Fruit fly (Drosophila melanogaster) whole organism, adult: ENCODE measurements around the gene Gorab.

Source experiments
- CG12768 ChIP-seq: fragments of 200-800 bp; sonication (Bioruptor generic); optimal IDR thresholded peaks from 2 replicates; lab custom pipeline; 2017; ENCODE audit warnings: missing biosample characterization, missing genetic modification characterization, mild to moderate bottlenecking, moderate library complexity, missing genetic modification reagents
- CG1620 ChIP-seq: fragments of 200-800 bp; sonication (Bioruptor generic); optimal IDR thresholded peaks from 2 replicates; lab custom pipeline; 2016; ENCODE audit warnings: missing biosample characterization, missing genetic modification characterization
- CG5204 ChIP-seq: fragments of 200-800 bp; sonication (Bioruptor generic); optimal IDR thresholded peaks from 2 replicates; lab custom pipeline; 2016; ENCODE audit warnings: missing biosample characterization, missing genetic modification characterization
- CG7045 ChIP-seq: fragments of 200-800 bp; sonication (Bioruptor generic); optimal IDR thresholded peaks from 2 replicates; lab custom pipeline; 2017; ENCODE audit warnings: missing biosample characterization, mild to moderate bottlenecking, missing genetic modification characterization
- Hr96 ChIP-seq: fragments of 200-800 bp; sonication (Bioruptor generic); optimal IDR thresholded peaks from 2 replicates; lab custom pipeline; 2016; ENCODE audit warnings: missing biosample characterization, missing genetic modification characterization
- bab1 ChIP-seq: fragments of 200-800 bp; sonication (Bioruptor generic); optimal IDR thresholded peaks from 3 replicates; lab custom pipeline; 2019; ENCODE audit warnings: missing biosample characterization, mild to moderate bottlenecking, missing genetic modification characterization, moderate library complexity
- cic ChIP-seq: fragments of 200-800 bp; sonication (Bioruptor generic); optimal IDR thresholded peaks from 2 replicates; lab custom pipeline; 2017; ENCODE audit warnings: missing biosample characterization, mild to moderate bottlenecking, missing genetic modification characterization, moderate library complexity
- kay ChIP-seq: fragments of 200-800 bp; sonication (Bioruptor generic); peaks from one replicate; lab custom pipeline; 2016; ENCODE audit warnings: missing biosample characterization, missing genetic modification characterization, borderline replicate concordance
- tj ChIP-seq: fragments of 200-800 bp; sonication (Bioruptor generic); optimal IDR thresholded peaks from 3 replicates; lab custom pipeline; 2017; ENCODE audit warnings: missing biosample characterization, mild to moderate bottlenecking, missing genetic modification characterization, moderate library complexity

DNA sequence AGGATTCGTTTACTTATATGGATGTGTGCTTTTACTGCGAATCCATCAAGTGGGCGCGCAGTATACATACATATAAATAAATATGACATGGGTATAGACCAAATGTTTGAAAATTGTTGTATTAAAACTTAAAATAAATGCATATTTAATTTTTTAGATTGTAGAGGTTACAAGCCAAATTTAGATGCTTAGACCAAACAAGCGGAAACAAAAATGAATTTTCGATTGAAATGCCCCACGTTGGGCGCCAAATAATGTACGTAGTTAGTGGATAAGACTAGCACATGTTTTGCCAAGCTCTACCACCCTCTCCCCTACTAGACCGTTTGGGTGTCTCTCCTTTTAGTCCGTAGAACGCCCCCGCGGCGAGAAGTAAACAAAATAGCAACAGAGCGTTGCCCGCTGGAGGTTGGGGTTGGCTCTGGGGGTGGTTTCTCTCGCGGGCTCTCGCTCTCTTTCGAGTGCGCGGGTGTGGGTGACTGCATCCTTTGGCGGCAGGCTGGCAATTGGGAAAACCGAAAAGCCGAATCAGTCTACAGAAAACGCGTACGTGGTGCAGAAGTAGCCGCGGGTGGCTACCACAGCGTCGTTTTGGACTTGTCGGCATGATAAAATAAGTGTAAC lies 10.3 kb upstream of the Gorab start, which contains the start of gene CG18265:
- no peak for TF ChIP-seq kay (GFP tag; lab: Kevin White, UChicago)
- no peak for TF ChIP-seq tj (GFP tag; lab: Kevin White, UChicago)
- TF ChIP-seq bab1 (GFP tag; lab: Kevin White, UChicago) = no peak
- TF ChIP-seq CG7045 (GFP tag; lab: Kevin White, UChicago) = no peak
- no peak for TF ChIP-seq Hr96 (GFP tag; lab: Kevin White, UChicago)
- TF ChIP-seq CG5204 (GFP tag; lab: Kevin White, UChicago) = no peak
- TF ChIP-seq CG1620 (GFP tag; lab: Kevin White, UChicago) = no peak
- TF ChIP-seq cic (GFP tag; lab: Kevin White, UChicago) = no peak
- no peak for TF ChIP-seq CG12768 (GFP tag; lab: Kevin White, UChicago)
